Worm (Caenorhabditis elegans) whole organism, midembryonic: ENCODE data around the gene nkb-3.
A peak's percentile ranks its signal among the peaks of the same experiment; 100 is the strongest.

Experiments
- T22C8.4 ChIP-seq: fragments of 200-800 bp; sonication (Bioruptor generic); IDR thresholded peaks from 2 replicates; pipeline ENCODE4 v1.3.6; 2022; ENCODE audit warnings: missing genetic modification characterization, missing compliant biosample characterization
- cog-1 ChIP-seq: sonication (generic microtip); optimal IDR thresholded peaks from 2 replicates; lab custom pipeline; 2016; ENCODE audit warnings: missing genetic modification characterization, missing compliant biosample characterization
- flt-1 ChIP-seq: fragments of 200-800 bp; sonication (Bioruptor generic); IDR thresholded peaks from 2 replicates; pipeline ENCODE4 v1.3.6; 2022; ENCODE audit warnings: missing genetic modification characterization, missing compliant biosample characterization
- klf-2 ChIP-seq: fragments of 200-800 bp; sonication (Bioruptor generic); conservative IDR thresholded peaks from 2 replicates; pipeline ENCODE4 v1.3.6; 2022; ENCODE audit warnings: missing genetic modification reagents, missing genetic modification characterization, missing compliant biosample characterization
- med-1 ChIP-seq: sonication (generic microtip); optimal IDR thresholded peaks from 2 replicates; lab custom pipeline; 2017; ENCODE audit warnings: missing genetic modification characterization, mild to moderate bottlenecking, missing compliant biosample characterization, antibody characterized with exemption, missing genetic modification reagents; ENCODE audit not compliant: insufficient read depth
- ref-1 ChIP-seq: fragments of 200-800 bp; sonication (Bioruptor generic); conservative IDR thresholded peaks from 2 replicates; pipeline ENCODE4 v1.3.6; 2022; ENCODE audit warnings: missing genetic modification reagents, missing genetic modification characterization, missing compliant biosample characterization
- tab-1 ChIP-seq: fragments of 200-800 bp; sonication (Bioruptor generic); IDR thresholded peaks from 2 replicates; pipeline ENCODE4 v1.3.6; 2022; ENCODE audit warnings: missing genetic modification characterization, missing compliant biosample characterization
- ztf-23 ChIP-seq: fragments of 200-800 bp; sonication (Bioruptor generic); IDR thresholded peaks from 2 replicates; pipeline ENCODE4 v1.3.6; 2022; ENCODE audit warnings: missing genetic modification reagents, missing genetic modification characterization, missing compliant biosample characterization
- ztf-29 ChIP-seq: fragments of 200-800 bp; sonication (Bioruptor generic); IDR thresholded peaks from 2 replicates; pipeline ENCODE4 v1.3.6; 2022; ENCODE audit warnings: missing genetic modification reagents, missing genetic modification characterization, missing compliant biosample characterization

The nkb-3 gene

DNA sequence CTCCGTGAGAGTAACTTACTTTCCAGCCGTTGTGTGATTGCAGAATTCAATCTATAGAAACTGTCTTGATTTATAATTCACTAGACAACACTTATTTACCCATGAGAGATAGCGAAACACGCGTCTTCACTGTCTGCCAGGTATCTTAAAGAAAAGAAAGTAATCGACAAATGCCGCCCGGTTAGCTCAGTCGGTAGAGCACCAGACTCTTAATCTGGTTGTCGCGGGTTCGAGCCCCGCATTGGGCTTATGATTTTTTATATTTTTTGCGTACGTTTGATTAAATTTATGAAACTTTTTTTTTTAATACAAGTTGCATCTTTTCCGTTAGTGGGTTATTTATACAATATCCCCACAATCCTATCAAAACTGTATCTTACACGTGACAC lies 11.7 kb upstream of the nkb-3 start:
- TF ChIP-seq flt-1 (GFP tag; lab: Robert Waterston, UW) = peak; percentile 78
- no peak for TF ChIP-seq ztf-23

DNA sequence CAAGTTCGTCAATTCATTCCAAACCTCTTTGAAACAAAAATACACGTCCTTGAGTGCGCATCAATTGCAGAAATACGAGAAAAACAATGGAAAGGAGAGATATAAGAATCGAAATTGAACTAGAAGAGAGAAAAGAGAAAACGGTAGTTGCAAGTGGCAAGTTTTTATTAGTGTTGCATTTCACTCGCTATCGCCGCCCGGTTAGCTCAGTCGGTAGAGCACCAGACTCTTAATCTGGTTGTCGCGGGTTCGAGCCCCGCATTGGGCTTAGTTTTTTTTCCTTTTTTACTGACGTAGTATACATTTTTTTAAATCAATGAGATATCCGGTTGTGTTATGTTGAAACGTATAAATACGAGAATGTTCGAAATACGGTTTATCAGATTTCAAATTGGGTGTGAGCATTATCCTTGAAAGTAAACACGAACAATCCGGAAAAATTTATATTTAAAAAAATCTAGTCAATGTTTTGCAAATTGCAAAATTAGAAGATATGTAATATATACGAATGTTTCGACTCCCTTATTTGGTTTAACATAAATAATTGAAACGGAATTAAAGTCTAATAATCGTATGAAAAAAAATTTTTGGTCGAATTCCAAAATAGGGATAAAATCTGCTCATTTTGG lies 11.2 kb upstream of the nkb-3 start:
- TF ChIP-seq tab-1 (GFP tag; lab: Robert Waterston, UW) = peak; percentile 49; the same call in 1 of the 2 replicates
- TF ChIP-seq ztf-23 = peak; percentile 70
- no peak for TF ChIP-seq T22C8.4 (GFP tag; lab: Robert Waterston, UW)
- peak; percentile 69 for TF ChIP-seq klf-2 (GFP tag; lab: Robert Waterston, UW)

DNA sequence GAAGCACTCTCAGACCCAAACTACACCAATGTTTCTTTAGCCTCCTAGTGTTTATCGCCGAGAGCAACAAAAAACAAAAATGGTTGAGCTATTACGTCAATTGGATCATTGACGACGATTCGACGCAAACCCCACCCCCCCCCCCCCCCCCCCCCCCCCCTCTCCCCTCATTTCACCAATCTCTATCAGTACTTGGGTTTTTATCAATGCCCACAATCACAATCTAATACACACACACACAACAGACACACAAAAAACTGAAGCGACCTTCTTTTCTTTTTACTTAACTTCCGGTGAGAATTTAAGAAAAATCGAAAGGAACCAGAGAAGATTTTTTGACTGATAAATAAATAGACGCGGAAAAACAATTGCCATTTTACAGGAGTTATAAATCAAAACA lies 5.2 kb upstream of the nkb-3 start:
- no peak for TF ChIP-seq tab-1 (GFP tag; lab: Robert Waterston, UW)
- no peak for TF ChIP-seq ref-1 (GFP tag; lab: Robert Waterston, UW)
- no peak for TF ChIP-seq flt-1 (GFP tag; lab: Robert Waterston, UW)
- no peak for TF ChIP-seq klf-2 (GFP tag; lab: Robert Waterston, UW)
- TF ChIP-seq cog-1 (tag; lab: Kevin White, UChicago) = no peak
- no peak for TF ChIP-seq ztf-23
- TF ChIP-seq ztf-29 (GFP tag; lab: Robert Waterston, UW) = no peak
- no peak for TF ChIP-seq T22C8.4 (GFP tag; lab: Robert Waterston, UW)
- TF ChIP-seq med-1 (GFP tag; lab: Kevin White, UChicago) = no peak

DNA sequence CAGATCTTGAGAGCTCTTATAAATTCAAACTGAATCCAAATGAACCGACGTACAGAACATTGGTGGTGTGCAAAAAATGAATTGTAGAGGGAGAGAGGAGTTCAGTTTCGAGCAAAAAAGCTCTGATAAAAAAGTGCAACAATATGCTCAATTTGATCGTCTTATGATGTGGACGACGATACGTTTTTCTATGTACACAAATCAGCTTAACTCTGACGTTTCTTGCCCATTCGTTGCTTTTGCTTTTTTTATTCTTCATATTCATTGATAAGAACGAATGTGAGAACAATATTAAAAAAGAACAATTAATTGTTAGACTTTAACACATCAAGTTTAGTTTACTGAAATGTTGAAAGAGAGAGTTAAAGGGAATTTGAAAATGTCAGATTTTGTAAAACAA lies 3.8 kb upstream of the nkb-3 start:
- TF ChIP-seq ref-1 (GFP tag; lab: Robert Waterston, UW) = no peak
- no peak for TF ChIP-seq cog-1 (tag; lab: Kevin White, UChicago)
- TF ChIP-seq ztf-23 = no peak
- TF ChIP-seq flt-1 (GFP tag; lab: Robert Waterston, UW) = no peak
- no peak for TF ChIP-seq tab-1 (GFP tag; lab: Robert Waterston, UW)
- no peak for TF ChIP-seq ztf-29 (GFP tag; lab: Robert Waterston, UW)
- no peak for TF ChIP-seq T22C8.4 (GFP tag; lab: Robert Waterston, UW)
- no peak for TF ChIP-seq klf-2 (GFP tag; lab: Robert Waterston, UW)
- no peak for TF ChIP-seq med-1 (GFP tag; lab: Kevin White, UChicago)

DNA sequence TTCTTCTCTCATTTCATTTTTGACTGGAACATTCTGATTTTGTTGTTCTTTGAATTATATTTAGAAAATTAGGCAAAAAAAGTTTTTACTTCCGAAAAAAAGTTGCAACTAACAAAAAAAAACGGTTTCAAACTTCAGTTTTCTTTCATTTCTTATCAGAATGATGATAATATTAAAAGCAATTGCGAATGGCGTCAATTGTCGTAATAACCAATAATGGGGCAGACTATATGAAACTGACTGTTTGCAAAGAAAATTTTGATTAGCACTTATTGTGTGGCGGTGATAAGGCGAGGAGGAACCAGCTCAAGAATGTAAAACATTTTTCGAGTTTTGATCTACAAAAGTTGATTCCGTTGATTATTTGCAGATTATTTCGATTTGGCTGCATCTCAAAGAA lies 2.4 kb upstream of the nkb-3 start:
- TF ChIP-seq flt-1 (GFP tag; lab: Robert Waterston, UW) (no peak), cog-1 (tag; lab: Kevin White, UChicago) (no peak), ztf-23 (no peak), med-1 (GFP tag; lab: Kevin White, UChicago) (no peak), klf-2 (GFP tag; lab: Robert Waterston, UW) (no peak), ref-1 (GFP tag; lab: Robert Waterston, UW) (no peak), ztf-29 (GFP tag; lab: Robert Waterston, UW) (no peak), T22C8.4 (GFP tag; lab: Robert Waterston, UW) (no peak), tab-1 (GFP tag; lab: Robert Waterston, UW) (no peak)

DNA sequence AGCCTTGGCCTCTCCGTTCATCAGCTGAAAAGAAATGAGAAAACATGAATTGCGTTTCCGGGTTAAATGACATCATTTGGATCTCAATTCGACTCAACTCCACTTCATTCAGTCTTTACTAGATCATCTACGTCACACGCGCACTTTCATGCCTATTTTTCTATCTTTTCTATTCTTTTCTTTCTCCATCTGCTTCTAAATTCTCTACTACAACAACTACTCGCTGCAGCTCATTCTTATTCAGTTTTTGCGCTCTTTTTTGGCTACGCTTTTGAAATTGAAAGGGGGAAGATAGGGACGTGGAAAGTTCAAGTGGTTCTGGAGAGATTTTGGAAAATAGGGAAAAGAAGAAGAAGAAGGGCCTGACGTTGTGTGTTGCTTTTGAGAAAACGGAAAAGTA lies 1.8 kb downstream of the nkb-3 start:
- no peak for TF ChIP-seq klf-2 (GFP tag; lab: Robert Waterston, UW)
- TF ChIP-seq flt-1 (GFP tag; lab: Robert Waterston, UW) = no peak
- no peak for TF ChIP-seq tab-1 (GFP tag; lab: Robert Waterston, UW)

DNA sequence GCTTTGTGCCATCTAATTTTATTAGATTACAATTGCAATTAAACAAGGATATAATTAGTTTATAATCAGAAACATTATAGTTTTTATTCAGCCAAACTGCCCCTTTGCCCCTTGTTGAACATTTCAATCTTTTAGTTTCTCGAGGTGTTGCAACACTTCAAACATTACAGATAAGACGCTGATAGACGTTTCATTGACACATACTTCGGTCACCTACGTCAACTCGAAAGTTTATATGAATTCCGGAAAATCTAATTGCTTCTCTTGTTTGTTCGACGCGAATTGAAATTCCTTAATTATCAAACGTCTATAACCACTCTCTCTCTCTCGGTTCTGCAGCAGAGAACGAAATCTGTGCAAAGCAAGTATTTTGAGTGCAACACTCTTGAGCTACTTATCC lies 3.1 kb downstream of the nkb-3 start:
- TF ChIP-seq ref-1 (GFP tag; lab: Robert Waterston, UW) (no peak), ztf-29 (GFP tag; lab: Robert Waterston, UW) (no peak), ztf-23 (no peak), klf-2 (GFP tag; lab: Robert Waterston, UW) (no peak), T22C8.4 (GFP tag; lab: Robert Waterston, UW) (no peak), flt-1 (GFP tag; lab: Robert Waterston, UW) (no peak), tab-1 (GFP tag; lab: Robert Waterston, UW) (no peak), med-1 (GFP tag; lab: Kevin White, UChicago) (no peak), cog-1 (tag; lab: Kevin White, UChicago) (no peak)

DNA sequence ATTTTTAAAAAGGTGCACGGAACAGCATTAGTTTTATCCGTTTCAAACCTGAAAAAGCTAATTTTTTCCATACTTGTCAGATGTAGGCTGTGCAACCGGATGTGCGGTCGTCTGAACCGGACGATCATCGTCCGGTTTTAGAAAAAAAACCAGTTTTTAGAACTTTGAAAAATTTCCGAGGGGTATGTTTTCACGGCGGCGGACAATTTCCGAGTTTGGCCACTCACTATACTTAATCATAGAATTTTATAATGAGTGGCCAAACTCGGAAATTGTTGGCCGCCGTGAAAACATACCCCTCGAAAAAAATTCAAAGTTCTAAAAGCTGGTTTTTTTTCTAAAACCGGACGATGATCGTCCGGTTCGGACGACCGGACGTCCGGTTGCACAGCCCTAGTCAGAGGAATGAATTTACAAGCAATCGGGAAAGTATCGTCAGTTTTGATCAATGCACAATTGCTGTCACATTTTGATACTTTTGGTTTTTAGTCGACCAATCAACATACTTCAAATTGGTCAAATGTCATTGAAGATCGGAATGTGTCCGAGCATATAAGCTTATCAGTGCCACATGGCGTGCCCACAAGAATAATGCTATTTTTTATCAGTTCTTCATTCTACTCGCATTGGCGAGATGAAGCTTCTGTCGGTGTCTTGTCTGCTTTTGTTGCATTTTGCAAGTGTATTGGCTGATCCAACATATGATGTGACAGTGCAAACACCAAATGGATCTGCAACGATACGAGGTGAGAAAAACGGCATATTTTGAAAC lies 10.5 kb downstream of the nkb-3 start, which contains the start of gene cest-13:
Gene cest-13 (plus strand): TSS at position 562 of the 772 bp plus-strand sequence.
- TF ChIP-seq med-1 (GFP tag; lab: Kevin White, UChicago) (no peak), klf-2 (GFP tag; lab: Robert Waterston, UW) (no peak), ref-1 (GFP tag; lab: Robert Waterston, UW) (no peak), ztf-29 (GFP tag; lab: Robert Waterston, UW) (no peak), flt-1 (GFP tag; lab: Robert Waterston, UW) (no peak), tab-1 (GFP tag; lab: Robert Waterston, UW) (no peak), ztf-23 (no peak), cog-1 (tag; lab: Kevin White, UChicago) (no peak)

DNA sequence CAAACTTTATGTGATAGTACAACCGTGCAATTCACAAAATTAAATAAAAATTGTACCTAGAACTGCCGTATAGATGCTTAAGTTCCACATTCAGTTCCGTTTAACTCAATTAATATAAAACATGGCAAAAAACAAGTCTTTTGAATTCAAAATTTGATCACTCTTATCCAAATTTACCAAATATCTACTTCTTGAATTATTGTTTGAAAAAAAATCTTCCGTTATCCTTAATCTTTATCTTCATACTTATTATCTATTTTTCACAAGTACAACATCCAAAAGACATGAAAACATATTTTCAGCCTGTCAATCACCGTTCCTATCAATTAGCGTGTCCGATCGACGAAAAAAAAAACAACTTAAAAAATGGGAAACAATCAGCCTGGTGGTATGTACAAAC lies 14.9 kb downstream of the nkb-3 start, which contains the start of gene aakb-1:
Gene aakb-1 (plus strand): TSS at position 301 of the 400 bp plus-strand sequence.
- TF ChIP-seq klf-2 (GFP tag; lab: Robert Waterston, UW) (no peak), T22C8.4 (GFP tag; lab: Robert Waterston, UW) (no peak), cog-1 (tag; lab: Kevin White, UChicago) (no peak), ztf-29 (GFP tag; lab: Robert Waterston, UW) (no peak)
